Fruit fly (Drosophila melanogaster): ENCODE data around the gene CG17834.
A peak's percentile ranks its signal among the peaks of the same experiment; 100 is the strongest.

CG17834 gene

DNA sequence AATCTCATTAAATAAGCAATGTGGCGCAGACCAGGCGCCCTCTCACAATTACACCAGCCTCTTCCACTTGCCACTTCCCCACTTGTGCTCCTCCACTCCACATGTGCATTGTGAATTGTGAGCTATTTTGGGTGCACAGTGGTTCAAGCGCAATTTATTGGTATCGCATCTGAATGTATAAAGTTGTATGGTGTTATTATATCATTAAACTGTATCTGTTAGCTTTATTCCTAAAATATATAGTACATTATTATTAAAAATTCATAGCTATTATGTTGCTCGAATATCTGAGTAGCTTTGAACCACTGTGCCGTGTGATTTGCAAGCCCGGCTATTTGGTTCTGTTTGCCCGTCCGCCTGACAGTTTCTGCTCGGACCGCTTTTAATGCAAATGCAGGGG lies 46.0 kb downstream of the CG17834 start (continued):
- TF ChIP-seq Hsf (GFP tag; optimal IDR thresholded peaks at IDR 0.05) (peak; percentile 69), Oaz (GFP tag; IDR thresholded peaks at IDR 0.05) (peak; percentile 54; the same call in 1 of the 2 replicates), nau (GFP tag; optimal IDR thresholded peaks at IDR 0.05) (peak; percentile 74), Sin3A (optimal IDR thresholded peaks at IDR 0.05) (no peak), gfzf (GFP tag; optimal IDR thresholded peaks at IDR 0.05) (no peak), HLHmδ (GFP tag; optimal IDR thresholded peaks at IDR 0.05) (no peak), Sox100B (GFP tag; optimal IDR thresholded peaks at IDR 0.05) (peak; percentile 77), esg (GFP tag; conservative IDR thresholded peaks at IDR 0.05) (peak; percentile 89), Opbp (GFP tag; IDR thresholded peaks at IDR 0.05; ENCODE audit: partially characterized antibody) (no peak), Rfx (GFP tag; IDR thresholded peaks at IDR 0.05) (peak; percentile 54), Fer1 (GFP tag; optimal IDR thresholded peaks at IDR 0.05) (peak; percentile 59), knrl (GFP tag; IDR thresholded peaks at IDR 0.05; ENCODE audit: partially characterized antibody) (peak; percentile 45; the same call in 1 of the 3 replicates), CG12236 (GFP tag; optimal IDR thresholded peaks at IDR 0.05) (no peak), dimm (GFP tag; IDR thresholded peaks at IDR 0.05) (peak; percentile 83), bab2 (GFP tag; optimal IDR thresholded peaks at IDR 0.05) (peak; percentile 20), gsb-n (tag; optimal IDR thresholded peaks at IDR 0.05) (peak; percentile 92), Nf-YA (GFP tag; IDR thresholded peaks at IDR 0.05) (peak; percentile 85), CG33213 (GFP tag; optimal IDR thresholded peaks at IDR 0.05) (no peak), sisA (GFP tag; IDR thresholded peaks at IDR 0.05) (peak; percentile 88), chif (GFP tag; optimal IDR thresholded peaks at IDR 0.05) (peak; percentile 47 to 71), CG11085 (GFP tag; IDR thresholded peaks at IDR 0.05) (peak; percentile 55), CG8281 (tag; optimal IDR thresholded peaks at IDR 0.05) (peak; percentile 66), Lpt (GFP tag; optimal IDR thresholded peaks at IDR 0.05) (no peak), CG18011 (GFP tag; optimal IDR thresholded peaks at IDR 0.05) (peak; percentile 39), ERR (GFP tag; optimal IDR thresholded peaks at IDR 0.05) (no peak), tgo (GFP tag; IDR thresholded peaks at IDR 0.05) (peak; percentile 88), hb (GFP tag; IDR thresholded peaks at IDR 0.05; ENCODE audit: partially characterized antibody) (no peak), tx (GFP tag; optimal IDR thresholded peaks at IDR 0.05) (no peak), ssp (GFP tag; IDR thresholded peaks at IDR 0.05) (peak; percentile 75), Meics (GFP tag; optimal IDR thresholded peaks at IDR 0.05) (peak; percentile 62), da (GFP tag; optimal IDR thresholded peaks at IDR 0.05) (no peak), hkb (optimal IDR thresholded peaks at IDR 0.05) (no peak), hkb (GFP tag; IDR thresholded peaks at IDR 0.05) (peak; percentile 93), oc (tag; optimal IDR thresholded peaks at IDR 0.05) (peak; percentile 87), CG8388 (GFP tag; optimal IDR thresholded peaks at IDR 0.05) (peak; percentile 90), Atf6 (GFP tag; IDR thresholded peaks at IDR 0.05) (peak; percentile 78; the same call in 1 of the 2 replicates), BtbVII (GFP tag; optimal IDR thresholded peaks at IDR 0.05) (peak; percentile 32), CG11696 (GFP tag; IDR thresholded peaks at IDR 0.05) (peak; percentile 75), repo (GFP tag; optimal IDR thresholded peaks at IDR 0.05) (no peak), dan (GFP tag; IDR thresholded peaks at IDR 0.05) (peak; percentile 75), h (optimal IDR thresholded peaks at IDR 0.05) (no peak), nerfin-1 (tag; optimal IDR thresholded peaks at IDR 0.05) (peak; percentile 79), CG1024 (GFP tag; IDR thresholded peaks at IDR 0.05) (peak; percentile 79), bowl (GFP tag; IDR thresholded peaks at IDR 0.05) (peak; percentile 72), Hr39 (optimal IDR thresholded peaks at IDR 0.05) (no peak), nmo (GFP tag; optimal IDR thresholded peaks at IDR 0.05) (peak; percentile 91), CG7839 (tag; optimal IDR thresholded peaks at IDR 0.05) (peak; percentile 90), fd96Cb (tag; optimal IDR thresholded peaks at IDR 0.05) (peak; percentile 91), Drgx (GFP tag; IDR thresholded peaks at IDR 0.05) (peak; percentile 95), twi (tag; optimal IDR thresholded peaks at IDR 0.05) (peak; percentile 86), CG13296 (GFP tag; optimal IDR thresholded peaks at IDR 0.05) (peak; percentile 44), CG15011 (GFP tag; optimal IDR thresholded peaks at IDR 0.05) (peak; percentile 58), sima (GFP tag; optimal IDR thresholded peaks at IDR 0.05) (no peak)
